Fruit fly (Drosophila melanogaster) Kc167 (cell line): Measurements from ENCODE around the gene COX7A.

Experiments used
- Sin3A ChIP-seq: fragments of >200 bp; optimal IDR thresholded peaks from 2 replicates; lab custom pipeline; 2018; ENCODE audit warnings: missing external identifiers
- h ChIP-seq: fragments of >200 bp; optimal IDR thresholded peaks from 3 replicates; lab custom pipeline; 2018; ENCODE audit warnings: missing external identifiers
- insv ChIP-seq: fragments of >200 bp; optimal IDR thresholded peaks from 3 replicates; lab custom pipeline; 2018; ENCODE audit warnings: missing external identifiers
- psq ChIP-seq: fragments of >200 bp; optimal IDR thresholded peaks from 2 replicates; lab custom pipeline; 2017; ENCODE audit warnings: missing external identifiers

- TF ChIP-seq h (lab: Kevin White, UChicago) = no peak
- TF ChIP-seq insv (lab: Kevin White, UChicago) = no peak
- TF ChIP-seq psq (lab: Kevin White, UChicago) = no peak
- no peak for TF ChIP-seq Sin3A (lab: Kevin White, UChicago)
Measured at dm6 chr3R:8358004-8358403, 17.2 kb upstream of the COX7A start.
